Fruit fly (Drosophila melanogaster): ENCODE measurements around the gene CG13855.

dm6 chr3R:22424602-22425190 lies 19.0 kb downstream of the CG13855 start, which contains the start of gene pinta:
- TF ChIP-seq Dll (optimal IDR thresholded peaks at IDR 0.05): no peak
- TF ChIP-seq psq (optimal IDR thresholded peaks at IDR 0.05): no peak

Measured in whole organism.